Worm (Caenorhabditis elegans) whole organism, L2 larva: ENCODE measurements around the gene ZK228.3.

ENCODE experiments used
- C34F6.9 ChIP-seq: fragments of 150-350 bp; optimal IDR thresholded peaks from 2 replicates; lab custom pipeline; 2014; ENCODE audit warnings: missing biosample characterization, missing genetic modification characterization
- F13H6.1 ChIP-seq: sonication (generic microtip); optimal IDR thresholded peaks from 2 replicates; lab custom pipeline; 2016; ENCODE audit warnings: missing genetic modification characterization, missing compliant biosample characterization
- Y55F3AM.14 ChIP-seq: fragments of 200-800 bp; sonication (Bioruptor generic); optimal IDR thresholded peaks from 2 replicates; lab custom pipeline; 2018; ENCODE audit warnings: mild to moderate bottlenecking, missing genetic modification characterization, missing compliant biosample characterization
- ZK546.5 ChIP-seq: sonication (generic microtip); optimal IDR thresholded peaks from 2 replicates; lab custom pipeline; 2017; ENCODE audit warnings: missing biosample characterization, missing genetic modification characterization
- ama-1 ChIP-seq: fragments of 150-350 bp; optimal IDR thresholded peaks from 2 replicates; lab custom pipeline; 2018; ENCODE audit warnings: inconsistent platforms
- blmp-1 ChIP-seq: sonication (generic microtip); optimal IDR thresholded peaks from 2 replicates; lab custom pipeline; 2017; ENCODE audit warnings: missing genetic modification characterization, mild to moderate bottlenecking, missing compliant biosample characterization, antibody characterized with exemption, moderate library complexity; ENCODE audit not compliant: insufficient read depth
- ceh-82 ChIP-seq: fragments of 150-350 bp; optimal IDR thresholded peaks from 2 replicates; lab custom pipeline; 2014; ENCODE audit warnings: missing biosample characterization, missing genetic modification characterization
- crh-2 ChIP-seq: sonication (generic microtip); optimal IDR thresholded peaks from 2 replicates; lab custom pipeline; 2017; ENCODE audit warnings: missing biosample characterization, missing genetic modification characterization
- dmd-4 ChIP-seq: sonication (generic microtip); optimal IDR thresholded peaks from 2 replicates; lab custom pipeline; 2017; ENCODE audit warnings: missing biosample characterization, missing genetic modification characterization
- elt-1 ChIP-seq: fragments of 150-350 bp; optimal IDR thresholded peaks from 2 replicates; lab custom pipeline; 2014; ENCODE audit warnings: missing biosample characterization, missing genetic modification characterization
- elt-3 ChIP-seq: sonication (generic microtip); optimal IDR thresholded peaks from 2 replicates; lab custom pipeline; 2017; ENCODE audit warnings: missing biosample characterization, missing genetic modification characterization
- fos-1 ChIP-seq: fragments of 150-350 bp; optimal IDR thresholded peaks from 2 replicates; lab custom pipeline; 2014; ENCODE audit warnings: missing biosample characterization, missing genetic modification characterization
- gmeb-1 ChIP-seq: fragments of 150-350 bp; optimal IDR thresholded peaks from 2 replicates; lab custom pipeline; 2014; ENCODE audit warnings: missing biosample characterization, missing genetic modification characterization
- lin-11 ChIP-seq: fragments of 150-350 bp; sonication (generic microtip); optimal IDR thresholded peaks from 2 replicates; lab custom pipeline; 2014; ENCODE audit warnings: missing biosample characterization, missing genetic modification characterization, inconsistent platforms, mixed read lengths
- lin-13 ChIP-seq: fragments of 150-350 bp; optimal IDR thresholded peaks from 2 replicates; lab custom pipeline; 2014; ENCODE audit warnings: missing biosample characterization, missing genetic modification reagents, missing genetic modification characterization
- mab-5 ChIP-seq: fragments of 150-350 bp; optimal IDR thresholded peaks from 2 replicates; lab custom pipeline; 2014; ENCODE audit warnings: missing biosample characterization, missing genetic modification characterization
- mbf-1 ChIP-seq: sonication (generic microtip); optimal IDR thresholded peaks from 2 replicates; lab custom pipeline; 2017; ENCODE audit warnings: missing biosample characterization, missing genetic modification characterization
- mdl-1 ChIP-seq, 2 experiments: fragments of 150-350 bp in 1 of 2; sonication (generic microtip) in 1 of 2; optimal IDR thresholded peaks; 2 replicates each; lab custom pipeline; 2017; ENCODE audit warnings: missing biosample characterization in 2 of 2, missing genetic modification characterization in 2 of 2
- nhr-10 ChIP-seq: sonication (generic microtip); optimal IDR thresholded peaks from 2 replicates; lab custom pipeline; 2017; ENCODE audit warnings: missing biosample characterization, missing genetic modification characterization
- nhr-12 ChIP-seq: fragments of 150-350 bp; optimal IDR thresholded peaks from 2 replicates; lab custom pipeline; 2014; ENCODE audit warnings: missing biosample characterization, missing genetic modification characterization
- nhr-129 ChIP-seq: fragments of 150-350 bp; optimal IDR thresholded peaks from 2 replicates; lab custom pipeline; 2014; ENCODE audit warnings: missing biosample characterization, missing genetic modification characterization
- nhr-21 ChIP-seq: fragments of 150-350 bp; optimal IDR thresholded peaks from 2 replicates; lab custom pipeline; 2014; ENCODE audit warnings: missing biosample characterization, missing genetic modification characterization
- nhr-23 ChIP-seq: fragments of 150-350 bp; optimal IDR thresholded peaks from 2 replicates; lab custom pipeline; 2014; ENCODE audit warnings: missing biosample characterization, missing genetic modification reagents, missing genetic modification characterization
- nhr-237 ChIP-seq: fragments of 150-350 bp; optimal IDR thresholded peaks from 2 replicates; lab custom pipeline; 2014; ENCODE audit warnings: missing biosample characterization, missing genetic modification characterization
- nhr-25 ChIP-seq: fragments of 150-350 bp; sonication (generic microtip); optimal IDR thresholded peaks from 3 replicates; lab custom pipeline; 2014; ENCODE audit warnings: missing biosample characterization, missing genetic modification characterization
- nhr-6 ChIP-seq: fragments of 150-350 bp; optimal IDR thresholded peaks from 2 replicates; lab custom pipeline; 2014; ENCODE audit warnings: missing biosample characterization, missing genetic modification characterization
- nhr-77 ChIP-seq: fragments of 150-350 bp; optimal IDR thresholded peaks from 2 replicates; lab custom pipeline; 2014; ENCODE audit warnings: missing biosample characterization, missing genetic modification characterization
- sem-4 ChIP-seq: fragments of 150-350 bp; optimal IDR thresholded peaks from 2 replicates; lab custom pipeline; 2014; ENCODE audit warnings: missing biosample characterization, missing genetic modification reagents, missing genetic modification characterization
- sma-3 ChIP-seq: sonication (generic microtip); optimal IDR thresholded peaks from 2 replicates; lab custom pipeline; 2016; ENCODE audit warnings: missing genetic modification reagents, missing genetic modification characterization, missing compliant biosample characterization
- sma-9 ChIP-seq, 2 experiments: fragments of 150-350 bp in 1 of 2; sonication (generic microtip) in 1 of 2; optimal IDR thresholded peaks; 2 replicates each; lab custom pipeline; 2014 to 2016; ENCODE audit warnings: missing genetic modification characterization in 2 of 2, mild to moderate bottlenecking in 1 of 2, missing biosample characterization in 1 of 2, missing compliant biosample characterization in 1 of 2, missing genetic modification reagents in 1 of 2, moderate library complexity in 1 of 2
- snpc-4 ChIP-seq: fragments of 150-350 bp; optimal IDR thresholded peaks from 2 replicates; lab custom pipeline; 2014; ENCODE audit warnings: missing biosample characterization, missing genetic modification characterization
- unc-39 ChIP-seq: fragments of 150-350 bp; optimal IDR thresholded peaks from 2 replicates; lab custom pipeline; 2014; ENCODE audit warnings: missing biosample characterization, missing genetic modification characterization
- unc-62 ChIP-seq: fragments of 150-350 bp; optimal IDR thresholded peaks from 2 replicates; lab custom pipeline; 2014; ENCODE audit warnings: missing biosample characterization, missing genetic modification reagents, missing genetic modification characterization
- ztf-1 ChIP-seq: fragments of 200-800 bp; sonication (Bioruptor generic); conservative IDR thresholded peaks from 2 replicates; pipeline ENCODE4 v1.3.6; 2022; ENCODE audit warnings: missing genetic modification characterization, missing compliant biosample characterization
- ztf-11 ChIP-seq: sonication (generic microtip); optimal IDR thresholded peaks from 2 replicates; lab custom pipeline; 2017; ENCODE audit warnings: missing biosample characterization, missing genetic modification characterization

The ZK228.3 gene

ce11 chrV:18461200-18461728 is at the start of gene ZK228.3:
Gene ZK228.3, minus strand, starts transcription at chrV:18461250.
- no peak for TF ChIP-seq nhr-25 (tag; lab: Kevin White, UChicago)
- peak; percentile 53 for TF ChIP-seq sma-9 (GFP tag; optimal IDR thresholded peaks at IDR 0.05; lab: Kevin White, UChicago)
- no peak for TF ChIP-seq sma-9 (tag; optimal IDR thresholded peaks at IDR 0.05; lab: Kevin White, UChicago)
- peak; percentile 8 for TF ChIP-seq blmp-1 (tag; lab: Kevin White, UChicago)
- peak; percentile 13 for TF ChIP-seq gmeb-1 (tag; lab: Kevin White, UChicago)
- no peak for TF ChIP-seq ama-1 (lab: Kevin White, UChicago)
- no peak for TF ChIP-seq dmd-4 (tag; lab: Kevin White, UChicago)
- TF ChIP-seq elt-3: no peak
- TF ChIP-seq fos-1: peak; percentile 86
- TF ChIP-seq mab-5 (tag; lab: Kevin White, UChicago): no peak

- no peak for TF ChIP-seq ztf-1
- TF ChIP-seq blmp-1 (tag; lab: Kevin White, UChicago): no peak
- TF ChIP-seq lin-13 (GFP tag; lab: Kevin White, UChicago): no peak
- TF ChIP-seq nhr-12 (tag; lab: Kevin White, UChicago): no peak
- TF ChIP-seq ZK546.5: no peak
- no peak for TF ChIP-seq Y55F3AM.14 (GFP tag; lab: Kevin White, UChicago)
- TF ChIP-seq mbf-1 (tag; lab: Kevin White, UChicago): no peak
- TF ChIP-seq nhr-10 (tag; lab: Kevin White, UChicago): no peak
- TF ChIP-seq unc-62 (GFP tag; lab: Kevin White, UChicago): no peak
- no peak for TF ChIP-seq ceh-82 (tag; lab: Kevin White, UChicago)
- no peak for TF ChIP-seq nhr-77
- TF ChIP-seq, all 48 proteins: peak for 0
Observed at ce11 chrV:18508564-18508963, 47.5 kb upstream of the ZK228.3 start, which contains the start of gene Y51A2D.1. Gene Y51A2D.1, plus strand, starts transcription at chrV:18508864.

- TF ChIP-seq unc-39 (tag; lab: Kevin White, UChicago) (no peak), ztf-11 (tag; lab: Kevin White, UChicago) (no peak), lin-13 (GFP tag; lab: Kevin White, UChicago) (no peak), lin-11 (tag; lab: Kevin White, UChicago) (no peak), nhr-237 (no peak), sma-9 (GFP tag; optimal IDR thresholded peaks at IDR 0.05; lab: Kevin White, UChicago) (no peak), sma-9 (tag; optimal IDR thresholded peaks at IDR 0.05; lab: Kevin White, UChicago) (no peak), C34F6.9 (tag; lab: Kevin White, UChicago) (no peak), nhr-21 (tag; lab: Kevin White, UChicago) (no peak)
Observed at ce11 chrV:18506772-18507171, 45.7 kb upstream of the ZK228.3 start.

ce11 chrV:18504610-18505009 is 43.6 kb upstream of the ZK228.3 start:
- no peak for TF ChIP-seq elt-1
- no peak for TF ChIP-seq snpc-4
- no peak for TF ChIP-seq dmd-4 (tag; lab: Kevin White, UChicago)
- no peak for TF ChIP-seq mdl-1 (tag; optimal IDR thresholded peaks at IDR 0.05; lab: Kevin White, UChicago)
- no peak for TF ChIP-seq sem-4 (tag; lab: Kevin White, UChicago)
- no peak for TF ChIP-seq ZK546.5
- TF ChIP-seq elt-3: no peak
- no peak for TF ChIP-seq blmp-1 (tag; lab: Kevin White, UChicago)
- TF ChIP-seq Y55F3AM.14 (GFP tag; lab: Kevin White, UChicago): no peak
- TF ChIP-seq nhr-23: no peak
- no peak for TF ChIP-seq sma-3 (GFP tag; lab: Kevin White, UChicago)
- no peak for TF ChIP-seq gmeb-1 (tag; lab: Kevin White, UChicago)
- TF ChIP-seq unc-39 (tag; lab: Kevin White, UChicago): no peak

ce11 chrV:18491961-18492360 is 30.9 kb upstream of the ZK228.3 start, which contains the start of gene slo-1:
Gene slo-1, plus strand, starts transcription at chrV:18492261.
- TF ChIP-seq nhr-237 (no peak), nhr-129 (tag; lab: Kevin White, UChicago) (no peak), crh-2 (tag; lab: Kevin White, UChicago) (no peak), blmp-1 (tag; lab: Kevin White, UChicago) (no peak), unc-62 (GFP tag; lab: Kevin White, UChicago) (no peak), unc-39 (tag; lab: Kevin White, UChicago) (no peak), Y55F3AM.14 (GFP tag; lab: Kevin White, UChicago) (no peak), nhr-21 (tag; lab: Kevin White, UChicago) (no peak), nhr-6 (tag; lab: Kevin White, UChicago) (no peak), ceh-82 (tag; lab: Kevin White, UChicago) (no peak), snpc-4 (no peak), F13H6.1 (tag; lab: Kevin White, UChicago) (no peak), ztf-1 (no peak), gmeb-1 (tag; lab: Kevin White, UChicago) (no peak), nhr-23 (no peak)
